Fruit fly (Drosophila melanogaster): ENCODE measurements around the gene Lasp.

Lasp gene

DNA sequence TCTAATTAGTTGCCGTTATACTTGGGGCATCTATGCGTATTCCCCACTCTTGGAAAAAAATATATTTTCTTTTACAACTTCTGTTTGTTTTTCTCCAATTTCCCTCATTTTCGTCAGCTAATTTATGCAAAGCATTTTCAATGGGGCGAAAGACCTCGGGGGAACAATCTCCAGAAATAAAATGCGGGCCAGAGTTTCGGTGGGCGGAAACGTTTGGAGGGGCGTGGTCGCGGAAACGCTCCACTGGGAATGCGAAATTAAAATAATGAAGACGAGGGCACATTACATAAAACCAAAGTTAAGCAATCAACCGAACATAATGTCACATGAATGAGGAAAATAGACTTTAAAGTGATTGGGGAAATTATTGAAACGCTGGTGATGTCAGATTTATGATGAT, 70.4 kb downstream of the Lasp start:
- TF ChIP-seq Hr78 (GFP tag; optimal IDR thresholded peaks at IDR 0.05) (no peak), dsf (GFP tag; optimal IDR thresholded peaks at IDR 0.05; ENCODE audit: borderline replicate concordance) (no peak), Rel (GFP tag; optimal IDR thresholded peaks at IDR 0.05) (no peak), Rel (tag; optimal IDR thresholded peaks at IDR 0.05) (no peak), psq (GFP tag; optimal IDR thresholded peaks at IDR 0.05) (no peak), HLH106 (tag; optimal IDR thresholded peaks at IDR 0.05) (no peak), foxo (GFP tag; optimal IDR thresholded peaks at IDR 0.05) (no peak), Abd-B (GFP tag; optimal IDR thresholded peaks at IDR 0.05) (no peak), N (GFP tag; optimal IDR thresholded peaks at IDR 0.05) (no peak), Vsx2 (GFP tag; optimal IDR thresholded peaks at IDR 0.05; ENCODE audit: partially characterized antibody) (no peak), Myc (optimal IDR thresholded peaks at IDR 0.05) (no peak), OdsH (GFP tag; optimal IDR thresholded peaks at IDR 0.05) (no peak)

- TF ChIP-seq rgr (GFP tag; optimal IDR thresholded peaks at IDR 0.05) (peak; percentile 38), h (GFP tag; optimal IDR thresholded peaks at IDR 0.05) (peak; percentile 4), CG9705 (GFP tag; optimal IDR thresholded peaks at IDR 0.05) (no peak), HLH106 (tag; optimal IDR thresholded peaks at IDR 0.05) (peak; percentile 0), dsf (GFP tag; optimal IDR thresholded peaks at IDR 0.05; ENCODE audit: borderline replicate concordance) (no peak), foxo (GFP tag; optimal IDR thresholded peaks at IDR 0.05) (peak in 1 of 2 experiments; percentile 11)
Observed at dm6 chr3L:16640509-16641068, 70.9 kb downstream of the Lasp start.

DNA sequence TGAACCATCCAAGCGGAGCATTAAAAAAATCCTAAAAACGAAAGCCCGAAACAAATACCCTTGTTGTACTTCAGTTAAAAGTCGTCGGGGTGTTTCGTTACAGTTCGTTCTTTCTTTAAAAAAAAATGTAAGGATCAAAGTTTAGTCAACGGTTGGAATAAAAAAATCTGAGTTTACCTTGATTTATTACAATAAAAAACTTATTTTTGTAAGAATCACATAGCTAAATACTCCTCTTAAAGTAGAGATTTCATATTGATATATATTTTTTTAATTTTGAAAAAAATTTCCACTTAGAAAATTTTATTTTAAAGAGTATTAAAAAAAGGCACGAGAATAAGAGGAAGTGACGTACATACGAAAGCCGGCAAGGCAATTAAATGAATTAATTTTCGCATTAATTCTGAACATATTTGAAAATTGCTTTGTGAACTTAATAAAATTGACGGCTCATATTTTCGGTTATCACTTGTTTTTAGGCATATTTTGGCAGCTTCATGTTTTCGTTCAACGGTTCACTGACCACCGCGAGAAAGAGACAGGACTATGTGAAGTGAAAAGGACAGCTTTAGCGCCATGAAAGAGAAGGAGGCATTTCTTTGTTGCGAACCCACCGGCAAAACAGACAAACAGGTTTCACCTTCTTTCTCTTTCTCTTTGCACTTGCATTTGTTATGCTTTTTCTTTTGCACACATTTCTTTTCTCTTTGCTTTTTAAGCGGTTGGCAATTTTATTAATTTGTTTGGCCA, 72.7 kb downstream of the Lasp start:
- TF ChIP-seq Sp1 (GFP tag; optimal IDR thresholded peaks at IDR 0.05) = peak; percentile 2
- TF ChIP-seq brk (GFP tag; optimal IDR thresholded peaks at IDR 0.05) = no peak
- no peak for TF ChIP-seq Jra (GFP tag; optimal IDR thresholded peaks at IDR 0.05)
- TF ChIP-seq h (GFP tag; optimal IDR thresholded peaks at IDR 0.05) = peak; percentile 14
- peak in 1 of 2 experiments; percentile 31 for TF ChIP-seq foxo (GFP tag; optimal IDR thresholded peaks at IDR 0.05)
- no peak for TF ChIP-seq Myc (optimal IDR thresholded peaks at IDR 0.05)
- TF ChIP-seq dsf (GFP tag; optimal IDR thresholded peaks at IDR 0.05; ENCODE audit: borderline replicate concordance) = no peak
- TF ChIP-seq Mio (GFP tag; optimal IDR thresholded peaks at IDR 0.05) = no peak
- peak; percentile 29 for TF ChIP-seq fru (GFP tag; optimal IDR thresholded peaks at IDR 0.05)
- TF ChIP-seq Hr83 (GFP tag; optimal IDR thresholded peaks at IDR 0.05; ENCODE audit: poor library complexity, severe bottlenecking) = no peak
- no peak for TF ChIP-seq sv (GFP tag; optimal IDR thresholded peaks at IDR 0.05)
- no peak for TF ChIP-seq dmrt93B (GFP tag; optimal IDR thresholded peaks at IDR 0.05)
- TF ChIP-seq jim (GFP tag; optimal IDR thresholded peaks at IDR 0.05) = no peak
- no peak for TF ChIP-seq rgr (GFP tag; optimal IDR thresholded peaks at IDR 0.05)
- TF ChIP-seq Dif (GFP tag; optimal IDR thresholded peaks at IDR 0.05; ENCODE audit: partially characterized antibody) = peak; percentile 11
- TF ChIP-seq psq (GFP tag; optimal IDR thresholded peaks at IDR 0.05) = peak; percentile 78
- no peak for TF ChIP-seq ey (GFP tag; optimal IDR thresholded peaks at IDR 0.05)
- TF ChIP-seq N (GFP tag; optimal IDR thresholded peaks at IDR 0.05) = no peak
- no peak for TF ChIP-seq Abd-B (GFP tag; optimal IDR thresholded peaks at IDR 0.05)
- no peak for TF ChIP-seq usp (GFP tag; optimal IDR thresholded peaks at IDR 0.05)
- TF ChIP-seq sage (GFP tag; optimal IDR thresholded peaks at IDR 0.05) = no peak
- TF ChIP-seq Rel (GFP tag; optimal IDR thresholded peaks at IDR 0.05) = no peak
- no peak for TF ChIP-seq Rel (tag; optimal IDR thresholded peaks at IDR 0.05)
- TF ChIP-seq HLH106 (tag; optimal IDR thresholded peaks at IDR 0.05) = peak; percentile 14
- no peak for TF ChIP-seq dl (GFP tag; optimal IDR thresholded peaks at IDR 0.05; ENCODE audit: insufficient read depth in 1 of 2, partially characterized antibody in 2 of 2)
- TF ChIP-seq GATAd (GFP tag; optimal IDR thresholded peaks at IDR 0.05) = no peak
- no peak for TF ChIP-seq tai (GFP tag; optimal IDR thresholded peaks at IDR 0.05)
- no peak for TF ChIP-seq Hnf4 (GFP tag; optimal IDR thresholded peaks at IDR 0.05)
- TF ChIP-seq woc (GFP tag; optimal IDR thresholded peaks at IDR 0.05) = no peak
- TF ChIP-seq CrebA (GFP tag; optimal IDR thresholded peaks at IDR 0.05; ENCODE audit: borderline replicate concordance) = no peak
- no peak for TF ChIP-seq pan (optimal IDR thresholded peaks at IDR 0.05)
- no peak for TF ChIP-seq CG9705 (GFP tag; optimal IDR thresholded peaks at IDR 0.05)

Data from whole organism, wandering third instar larva.